Fruit fly (Drosophila melanogaster) whole organism, embryonic: ENCODE results near the gene AANATL3.

Experiments
- ATbp ChIP-seq: fragments of 200-800 bp; sonication (Bioruptor generic); optimal IDR thresholded peaks from 2 replicates; lab custom pipeline; 2017; ENCODE audit warnings: missing biosample characterization, mild to moderate bottlenecking, missing genetic modification characterization, missing genetic modification reagents
- Atf6 ChIP-seq: fragments of 200-800 bp; sonication (Bioruptor generic); IDR thresholded peaks from 2 replicates; pipeline ENCODE4 v1.3.6; 2022; ENCODE audit warnings: missing biosample characterization, missing genetic modification characterization
- B-H2 ChIP-seq: fragments of 200-800 bp; sonication (Bioruptor generic); optimal IDR thresholded peaks from 2 replicates; lab custom pipeline; 2018; ENCODE audit warnings: missing biosample characterization, mild to moderate bottlenecking, missing genetic modification characterization
- CG1024 ChIP-seq: fragments of 200-800 bp; sonication (Bioruptor generic); IDR thresholded peaks from 2 replicates; pipeline ENCODE4 v1.3.6; 2022; ENCODE audit warnings: missing biosample characterization, missing genetic modification characterization
- CG11398 ChIP-seq: fragments of 200-800 bp; sonication (Bioruptor generic); optimal IDR thresholded peaks from 2 replicates; lab custom pipeline; 2016; ENCODE audit warnings: missing biosample characterization, missing genetic modification characterization
- CG11456 ChIP-seq: fragments of 200-800 bp; sonication (Bioruptor generic); IDR thresholded peaks from 3 replicates; pipeline ENCODE4 v1.3.6; 2022; ENCODE audit warnings: missing biosample characterization, missing genetic modification characterization
- CG11723 ChIP-seq: fragments of 200-800 bp; sonication (Bioruptor generic); optimal IDR thresholded peaks from 2 replicates; lab custom pipeline; 2017; ENCODE audit warnings: missing biosample characterization, mild to moderate bottlenecking, missing genetic modification characterization
- CG12942 ChIP-seq: fragments of 200-800 bp; sonication (Bioruptor generic); optimal IDR thresholded peaks from 3 replicates; lab custom pipeline; 2016; ENCODE audit warnings: missing biosample characterization, missing genetic modification characterization
- CG15601 ChIP-seq: fragments of 200-800 bp; sonication (Bioruptor generic); optimal IDR thresholded peaks from 3 replicates; lab custom pipeline; 2019; ENCODE audit warnings: missing biosample characterization, mild to moderate bottlenecking, missing genetic modification characterization, moderate library complexity
- CG1602 ChIP-seq: fragments of 200-800 bp; sonication (Bioruptor generic); optimal IDR thresholded peaks from 3 replicates; lab custom pipeline; 2016; ENCODE audit warnings: missing biosample characterization, missing genetic modification characterization
- CG1603 ChIP-seq: fragments of 200-800 bp; sonication (Bioruptor generic); optimal IDR thresholded peaks from 2 replicates; lab custom pipeline; 2019; ENCODE audit warnings: missing biosample characterization, mild to moderate bottlenecking, missing genetic modification characterization, moderate library complexity
- CG1792 ChIP-seq: fragments of 200-800 bp; sonication (Bioruptor generic); optimal IDR thresholded peaks from 2 replicates; lab custom pipeline; 2016; ENCODE audit warnings: missing biosample characterization, missing genetic modification characterization
- CG30431 ChIP-seq: fragments of 200-800 bp; sonication (Bioruptor generic); optimal IDR thresholded peaks from 2 replicates; lab custom pipeline; 2017; ENCODE audit warnings: missing biosample characterization, missing genetic modification characterization
- CG3065 ChIP-seq: fragments of 200-800 bp; sonication (Bioruptor generic); optimal IDR thresholded peaks from 2 replicates; lab custom pipeline; 2016; ENCODE audit warnings: missing biosample characterization, missing genetic modification characterization
- CG32772 ChIP-seq: fragments of 200-800 bp; sonication (Bioruptor generic); IDR thresholded peaks from 2 replicates; pipeline ENCODE4 v1.3.6; 2022; ENCODE audit warnings: missing biosample characterization, missing genetic modification characterization
- CG3838 ChIP-seq: fragments of 200-800 bp; sonication (Bioruptor generic); optimal IDR thresholded peaks from 3 replicates; lab custom pipeline; 2016; ENCODE audit warnings: missing biosample characterization, missing genetic modification characterization
- CG4404 ChIP-seq: fragments of 200-800 bp; sonication (Bioruptor generic); IDR thresholded peaks from 2 replicates; pipeline ENCODE4 v1.3.6; 2022; ENCODE audit warnings: missing biosample characterization, missing genetic modification characterization
- CG4707 ChIP-seq: fragments of 200-800 bp; sonication (Bioruptor generic); optimal IDR thresholded peaks from 2 replicates; lab custom pipeline; 2018; ENCODE audit warnings: missing biosample characterization, mild to moderate bottlenecking, missing genetic modification characterization, moderate library complexity
- CG4820 ChIP-seq: fragments of 200-800 bp; sonication (Bioruptor generic); optimal IDR thresholded peaks from 3 replicates; lab custom pipeline; 2016; ENCODE audit warnings: missing biosample characterization, missing genetic modification characterization
- CG4854 ChIP-seq: fragments of 200-800 bp; sonication (Bioruptor generic); optimal IDR thresholded peaks from 2 replicates; lab custom pipeline; 2016; ENCODE audit warnings: missing biosample characterization, missing genetic modification characterization, inconsistent platforms
- CG6254 ChIP-seq: fragments of 200-800 bp; sonication (Bioruptor generic); optimal IDR thresholded peaks from 3 replicates; lab custom pipeline; 2017; ENCODE audit warnings: mild to moderate bottlenecking, missing biosample characterization, missing genetic modification reagents, missing genetic modification characterization
- CG7271 ChIP-seq: fragments of 200-800 bp; sonication (Bioruptor generic); optimal IDR thresholded peaks from 2 replicates; lab custom pipeline; 2018; ENCODE audit warnings: missing biosample characterization, mild to moderate bottlenecking, missing genetic modification characterization, moderate library complexity
- CG7786 ChIP-seq: fragments of 200-800 bp; sonication (Bioruptor generic); optimal IDR thresholded peaks from 2 replicates; lab custom pipeline; 2016; ENCODE audit warnings: missing biosample characterization, missing genetic modification characterization
- CG7963 ChIP-seq: fragments of 200-800 bp; sonication (Bioruptor generic); IDR thresholded peaks from 3 replicates; pipeline ENCODE4 v1.3.6; 2022; ENCODE audit warnings: missing biosample characterization, missing genetic modification characterization; ENCODE audit not compliant: partially characterized antibody
- CG9609 ChIP-seq: fragments of 200-800 bp; sonication (Bioruptor generic); optimal IDR thresholded peaks from 3 replicates; lab custom pipeline; 2016; ENCODE audit warnings: missing biosample characterization, missing genetic modification characterization
- CG9727 ChIP-seq: fragments of 200-800 bp; sonication (Bioruptor generic); optimal IDR thresholded peaks from 3 replicates; lab custom pipeline; 2017; ENCODE audit warnings: missing biosample characterization, mild to moderate bottlenecking, missing genetic modification characterization
- CG9932 ChIP-seq: fragments of 200-800 bp; sonication (Bioruptor generic); IDR thresholded peaks from 2 replicates; pipeline ENCODE4 v1.3.6; 2022; ENCODE audit warnings: missing biosample characterization, missing genetic modification characterization
- CoRest ChIP-seq: fragments of 200-800 bp; sonication (Bioruptor generic); optimal IDR thresholded peaks from 3 replicates; lab custom pipeline; 2018; ENCODE audit warnings: missing biosample characterization, mild to moderate bottlenecking, missing genetic modification characterization, moderate library complexity
- D19A ChIP-seq: fragments of 200-800 bp; optimal IDR thresholded peaks from 3 replicates; lab custom pipeline; 2019; ENCODE audit warnings: missing biosample characterization, mild to moderate bottlenecking, missing genetic modification characterization, moderate library complexity
- Dfd ChIP-seq, 2 experiments: fragments of >200 bp; optimal IDR thresholded peaks; 2 replicates each; lab custom pipeline; 2017; ENCODE audit warnings: missing biosample characterization in 2 of 2, missing genetic modification characterization in 2 of 2
- Dref ChIP-seq: fragments of 200-800 bp; sonication (Bioruptor generic); IDR thresholded peaks from 2 replicates; pipeline ENCODE4 v1.3.6; 2022; ENCODE audit warnings: missing biosample characterization, missing genetic modification characterization
- GATAe ChIP-seq: fragments of 200-800 bp; sonication (Bioruptor generic); conservative IDR thresholded peaks from 2 replicates; pipeline ENCODE4 v1.3.6; 2022; ENCODE audit warnings: missing biosample characterization, missing genetic modification characterization
- Hand ChIP-seq: fragments of 200-800 bp; sonication (Bioruptor generic); optimal IDR thresholded peaks from 2 replicates; lab custom pipeline; 2017; ENCODE audit warnings: mild to moderate bottlenecking, missing biosample characterization, missing genetic modification reagents, missing genetic modification characterization
- Lhr ChIP-seq: fragments of 200-800 bp; sonication (Bioruptor generic); optimal IDR thresholded peaks from 3 replicates; lab custom pipeline; 2017; ENCODE audit warnings: mild to moderate bottlenecking, missing biosample characterization, missing genetic modification reagents, missing genetic modification characterization
- MTF-1 ChIP-seq: fragments of 200-800 bp; sonication (Bioruptor generic); optimal IDR thresholded peaks from 2 replicates; lab custom pipeline; 2018; ENCODE audit warnings: missing biosample characterization, mild to moderate bottlenecking, missing genetic modification characterization, borderline replicate concordance
- NK7.1 ChIP-seq: fragments of 200-800 bp; sonication (Bioruptor generic); optimal IDR thresholded peaks from 3 replicates; lab custom pipeline; 2016; ENCODE audit warnings: missing biosample characterization, missing genetic modification characterization
- Ptx1 ChIP-seq: fragments of 200-800 bp; sonication (Bioruptor generic); IDR thresholded peaks from 2 replicates; pipeline ENCODE4 v1.3.6; 2022; ENCODE audit warnings: missing biosample characterization, missing genetic modification characterization
- Ravus ChIP-seq: fragments of 200-800 bp; sonication (Bioruptor generic); IDR thresholded peaks from 2 replicates; pipeline ENCODE4 v1.3.6; 2022; ENCODE audit warnings: missing biosample characterization, missing genetic modification characterization
- Sox100B ChIP-seq: fragments of 200-800 bp; sonication (Bioruptor generic); optimal IDR thresholded peaks from 3 replicates; lab custom pipeline; 2018; ENCODE audit warnings: missing biosample characterization, mild to moderate bottlenecking, missing genetic modification characterization
- Taf1 ChIP-seq: fragments of 200-800 bp; sonication (Bioruptor generic); IDR thresholded peaks from 2 replicates; pipeline ENCODE4 v1.3.6; 2022; ENCODE audit warnings: missing biosample characterization, missing genetic modification characterization
- bowl ChIP-seq: fragments of 200-800 bp; sonication (Bioruptor generic); IDR thresholded peaks from 2 replicates; pipeline ENCODE4 v1.3.6; 2022; ENCODE audit warnings: missing biosample characterization, missing genetic modification characterization
- cg ChIP-seq: fragments of 200-800 bp; sonication (Bioruptor generic); optimal IDR thresholded peaks from 3 replicates; lab custom pipeline; 2019; ENCODE audit warnings: missing biosample characterization, mild to moderate bottlenecking, missing genetic modification characterization, moderate library complexity
- crol ChIP-seq: fragments of 200-800 bp; sonication (Bioruptor generic); IDR thresholded peaks from 2 replicates; pipeline ENCODE4 v1.3.6; 2022; ENCODE audit warnings: missing biosample characterization, missing genetic modification characterization
- dpn ChIP-seq, 2 experiments: fragments of 200-800 bp; sonication (Bioruptor generic); optimal IDR thresholded peaks; 3 replicates each; lab custom pipeline; 2016; ENCODE audit warnings: missing biosample characterization in 2 of 2, missing genetic modification characterization in 2 of 2
- emc ChIP-seq: fragments of 200-800 bp; sonication (Bioruptor generic); optimal IDR thresholded peaks from 2 replicates; lab custom pipeline; 2016; ENCODE audit warnings: missing biosample characterization, missing genetic modification characterization
- fu2 ChIP-seq: fragments of 200-800 bp; sonication (Bioruptor generic); optimal IDR thresholded peaks from 2 replicates; lab custom pipeline; 2016; ENCODE audit warnings: missing biosample characterization, missing genetic modification characterization
- lola ChIP-seq, 3 experiments: fragments of >200 bp in 2 of 3; fragments of 200-800 bp in 1 of 3; sonication (Bioruptor generic) in 1 of 3; optimal IDR thresholded peaks; 2 replicates each; lab custom pipeline; 2017 to 2019; ENCODE audit warnings: missing biosample characterization in 3 of 3, missing genetic modification characterization in 3 of 3, mild to moderate bottlenecking in 1 of 3, moderate library complexity in 1 of 3
- mld ChIP-seq: fragments of 200-800 bp; sonication (Bioruptor generic); IDR thresholded peaks from 3 replicates; pipeline ENCODE4 v1.3.6; 2022; ENCODE audit warnings: missing biosample characterization, missing genetic modification characterization; ENCODE audit not compliant: partially characterized antibody
- org-1 ChIP-seq: fragments of 200-800 bp; sonication (Bioruptor generic); optimal IDR thresholded peaks from 2 replicates; lab custom pipeline; 2017; ENCODE audit warnings: missing biosample characterization, missing genetic modification characterization
- scrt ChIP-seq: fragments of 200-800 bp; sonication (Bioruptor generic); optimal IDR thresholded peaks from 2 replicates; lab custom pipeline; 2018; ENCODE audit warnings: missing biosample characterization, mild to moderate bottlenecking, missing genetic modification characterization, moderate library complexity
- sna ChIP-seq: fragments of 200-800 bp; sonication (Bioruptor generic); IDR thresholded peaks from 2 replicates; pipeline ENCODE4 v1.3.6; 2022; ENCODE audit warnings: missing biosample characterization, missing genetic modification characterization; ENCODE audit not compliant: partially characterized antibody
- sr ChIP-seq: fragments of 200-800 bp; sonication (Bioruptor generic); IDR thresholded peaks from 3 replicates; pipeline ENCODE4 v1.3.6; 2022; ENCODE audit warnings: missing biosample characterization, missing genetic modification characterization

The AANATL3 gene

DNA sequence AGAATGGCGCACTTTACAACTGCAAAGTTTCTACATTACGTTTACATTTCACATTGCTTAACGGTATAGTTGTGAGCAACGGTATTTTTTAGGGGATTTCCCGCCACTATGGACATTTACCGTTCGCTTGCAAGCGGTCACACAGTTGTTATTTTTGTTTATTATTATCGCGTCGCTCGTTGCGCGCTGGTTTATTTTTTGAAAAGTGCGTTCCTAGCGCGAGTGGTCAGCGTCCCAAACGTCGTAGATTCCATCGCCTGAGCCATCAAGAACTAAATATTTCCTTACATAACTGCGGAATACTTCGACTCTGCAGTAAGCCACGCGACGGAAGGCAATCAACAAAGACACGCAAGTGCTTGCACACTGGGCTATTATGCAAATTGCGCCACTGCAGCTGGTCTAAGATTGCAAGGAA, 40.6 kb upstream of the AANATL3 start, which contains the start of gene bwa (continued):
- TF ChIP-seq CG4707 (no peak), CG32772 (GFP tag; lab: Robert Waterston, UW) (no peak), D19A (tag; lab: Kevin White, UChicago) (no peak), mld (GFP tag; lab: Robert Waterston, UW) (no peak), sr (GFP tag; lab: Robert Waterston, UW) (no peak), CG1792 (GFP tag; lab: Kevin White, UChicago) (peak; percentile 4), Taf1 (GFP tag; lab: Robert Waterston, UW) (no peak), CG15601 (tag; lab: Kevin White, UChicago) (no peak), CG1024 (GFP tag; lab: Robert Waterston, UW) (no peak), CG11456 (GFP tag; lab: Robert Waterston, UW) (no peak), CG9727 (GFP tag; lab: Kevin White, UChicago) (no peak), CG1603 (tag; lab: Kevin White, UChicago) (peak; percentile 60), org-1 (no peak), GATAe (GFP tag; lab: Robert Waterston, UW) (no peak), CG9932 (GFP tag; lab: Robert Waterston, UW) (no peak), Hand (GFP tag; lab: Kevin White, UChicago) (no peak), B-H2 (GFP tag; lab: Kevin White, UChicago) (no peak), CoRest (tag; lab: Kevin White, UChicago) (peak; percentile 78), NK7.1 (GFP tag; lab: Kevin White, UChicago) (no peak), CG30431 (GFP tag; lab: Kevin White, UChicago) (no peak), CG7271 (tag; lab: Kevin White, UChicago) (no peak), emc (GFP tag; lab: Kevin White, UChicago) (no peak), bowl (GFP tag; lab: Robert Waterston, UW) (no peak), crol (GFP tag; lab: Robert Waterston, UW) (no peak), scrt (no peak), CG12942 (no peak), Dfd (GFP tag; optimal IDR thresholded peaks at IDR 0.05; lab: Kevin White, UChicago) (no peak), CG3838 (no peak), CG7786 (GFP tag; lab: Kevin White, UChicago) (no peak), CG3065 (GFP tag; lab: Kevin White, UChicago) (no peak), Sox100B (no peak), Lhr (GFP tag; lab: Kevin White, UChicago) (peak; percentile 86), ATbp (GFP tag; lab: Kevin White, UChicago) (no peak), CG9609 (GFP tag; lab: Kevin White, UChicago) (no peak), CG1602 (GFP tag; lab: Kevin White, UChicago) (no peak), CG7963 (GFP tag; lab: Robert Waterston, UW) (no peak), dpn (GFP tag; optimal IDR thresholded peaks at IDR 0.05; lab: Kevin White, UChicago) (peak in 1 of 2 experiments; percentile 21), lola (GFP tag; optimal IDR thresholded peaks at IDR 0.05; lab: Kevin White, UChicago) (no peak), cg (GFP tag; lab: Kevin White, UChicago) (peak; percentile 3), sna (GFP tag; lab: Robert Waterston, UW) (no peak), Dref (GFP tag; lab: Robert Waterston, UW) (peak; percentile 54), MTF-1 (GFP tag; lab: Kevin White, UChicago) (no peak), fu2 (GFP tag; lab: Kevin White, UChicago) (no peak), Ravus (GFP tag; lab: Robert Waterston, UW) (no peak), CG11723 (GFP tag; lab: Kevin White, UChicago) (peak; percentile 10), Ptx1 (GFP tag; lab: Robert Waterston, UW) (no peak), CG4854 (GFP tag; lab: Kevin White, UChicago) (no peak), CG4404 (GFP tag; lab: Robert Waterston, UW) (no peak), CG4820 (GFP tag; lab: Kevin White, UChicago) (no peak), CG6254 (GFP tag; lab: Kevin White, UChicago) (no peak), CG11398 (GFP tag; lab: Kevin White, UChicago) (no peak), Atf6 (GFP tag; lab: Robert Waterston, UW) (no peak)
